Worm (Caenorhabditis elegans): ENCODE results near the gene dnj-14.
A peak's percentile ranks its signal among the peaks of the same experiment; 100 is the strongest.

- TF ChIP-seq nfyb-1 (GFP tag; IDR thresholded peaks at IDR 0.05): 0 out of 2 replicates have a peak, but pooled peaks have one; percentile 22
- no peak for TF ChIP-seq ztf-28 (GFP tag; IDR thresholded peaks at IDR 0.05)
- no peak for TF ChIP-seq snpc-4 (GFP tag; optimal IDR thresholded peaks at IDR 0.05)
- no peak for TF ChIP-seq snpc-4 (tag; optimal IDR thresholded peaks at IDR 0.05)
- no peak for TF ChIP-seq unc-62 (GFP tag; optimal IDR thresholded peaks at IDR 0.05)
- no peak for TF ChIP-seq bed-1 (GFP tag; IDR thresholded peaks at IDR 0.05)
Observed at ce11 chrX:4676702-4677101, 34.8 kb downstream of the dnj-14 start.

Measured in whole organism, young adult.